Worm (Caenorhabditis elegans) whole organism, L4/young adult: ENCODE measurements around the gene srlf-3.

ENCODE experiments used
- W03F9.2 ChIP-seq: fragments of 150-350 bp; optimal IDR thresholded peaks from 2 replicates; lab custom pipeline; 2014; ENCODE audit warnings: missing biosample characterization, missing genetic modification characterization
- him-1 ChIP-seq: sonication (generic microtip); optimal IDR thresholded peaks from 2 replicates; lab custom pipeline; 2016; ENCODE audit warnings: missing genotype, missing genetic modification reagents, missing genetic modification characterization, missing compliant biosample characterization

DNA sequence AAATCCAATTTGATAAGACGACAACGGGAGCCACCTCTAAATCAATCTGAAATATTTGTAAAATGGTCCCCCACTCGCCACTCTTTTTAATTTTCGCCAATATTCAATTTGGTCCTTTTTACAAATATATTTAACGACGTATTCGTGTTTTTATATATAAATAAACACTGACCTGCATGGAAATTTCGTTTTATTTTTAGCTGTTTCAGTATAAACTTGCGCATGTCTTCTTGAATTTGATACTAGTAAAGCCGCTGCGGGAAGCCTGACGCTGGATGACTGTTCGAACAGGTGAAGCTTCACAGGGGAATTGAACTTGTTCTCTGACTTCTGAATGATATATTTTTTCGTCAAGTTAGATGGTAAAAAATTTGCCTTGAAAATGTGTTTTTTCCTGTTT is 27.3 kb downstream of the srlf-3 start:
- no peak for TF ChIP-seq W03F9.2 (tag; lab: Kevin White, UChicago)
- TF ChIP-seq him-1 (tag; lab: Kevin White, UChicago) = no peak
